Worm (Caenorhabditis elegans) whole organism, midembryonic: ENCODE results near the gene dyf-4.

ENCODE experiments used
- T22C8.4 ChIP-seq: fragments of 200-800 bp; sonication (Bioruptor generic); IDR thresholded peaks from 2 replicates; pipeline ENCODE4 v1.3.6; 2022; ENCODE audit warnings: missing genetic modification characterization, missing compliant biosample characterization
- cog-1 ChIP-seq: sonication (generic microtip); optimal IDR thresholded peaks from 2 replicates; lab custom pipeline; 2016; ENCODE audit warnings: missing genetic modification characterization, missing compliant biosample characterization
- flt-1 ChIP-seq: fragments of 200-800 bp; sonication (Bioruptor generic); IDR thresholded peaks from 2 replicates; pipeline ENCODE4 v1.3.6; 2022; ENCODE audit warnings: missing genetic modification characterization, missing compliant biosample characterization
- klf-2 ChIP-seq: fragments of 200-800 bp; sonication (Bioruptor generic); conservative IDR thresholded peaks from 2 replicates; pipeline ENCODE4 v1.3.6; 2022; ENCODE audit warnings: missing genetic modification reagents, missing genetic modification characterization, missing compliant biosample characterization
- med-1 ChIP-seq: sonication (generic microtip); optimal IDR thresholded peaks from 2 replicates; lab custom pipeline; 2017; ENCODE audit warnings: missing genetic modification characterization, mild to moderate bottlenecking, missing compliant biosample characterization, antibody characterized with exemption, missing genetic modification reagents; ENCODE audit not compliant: insufficient read depth
- ref-1 ChIP-seq: fragments of 200-800 bp; sonication (Bioruptor generic); conservative IDR thresholded peaks from 2 replicates; pipeline ENCODE4 v1.3.6; 2022; ENCODE audit warnings: missing genetic modification reagents, missing genetic modification characterization, missing compliant biosample characterization
- tab-1 ChIP-seq: fragments of 200-800 bp; sonication (Bioruptor generic); IDR thresholded peaks from 2 replicates; pipeline ENCODE4 v1.3.6; 2022; ENCODE audit warnings: missing genetic modification characterization, missing compliant biosample characterization
- ztf-23 ChIP-seq: fragments of 200-800 bp; sonication (Bioruptor generic); IDR thresholded peaks from 2 replicates; pipeline ENCODE4 v1.3.6; 2022; ENCODE audit warnings: missing genetic modification reagents, missing genetic modification characterization, missing compliant biosample characterization
- ztf-29 ChIP-seq: fragments of 200-800 bp; sonication (Bioruptor generic); IDR thresholded peaks from 2 replicates; pipeline ENCODE4 v1.3.6; 2022; ENCODE audit warnings: missing genetic modification reagents, missing genetic modification characterization, missing compliant biosample characterization

The dyf-4 gene

ce11 chrV:12553286-12553725 is 27.8 kb upstream of the dyf-4 start:
- TF ChIP-seq ref-1 (no peak), med-1 (GFP tag; lab: Kevin White, UChicago) (no peak), ztf-29 (GFP tag; lab: Robert Waterston, UW) (no peak)

DNA sequence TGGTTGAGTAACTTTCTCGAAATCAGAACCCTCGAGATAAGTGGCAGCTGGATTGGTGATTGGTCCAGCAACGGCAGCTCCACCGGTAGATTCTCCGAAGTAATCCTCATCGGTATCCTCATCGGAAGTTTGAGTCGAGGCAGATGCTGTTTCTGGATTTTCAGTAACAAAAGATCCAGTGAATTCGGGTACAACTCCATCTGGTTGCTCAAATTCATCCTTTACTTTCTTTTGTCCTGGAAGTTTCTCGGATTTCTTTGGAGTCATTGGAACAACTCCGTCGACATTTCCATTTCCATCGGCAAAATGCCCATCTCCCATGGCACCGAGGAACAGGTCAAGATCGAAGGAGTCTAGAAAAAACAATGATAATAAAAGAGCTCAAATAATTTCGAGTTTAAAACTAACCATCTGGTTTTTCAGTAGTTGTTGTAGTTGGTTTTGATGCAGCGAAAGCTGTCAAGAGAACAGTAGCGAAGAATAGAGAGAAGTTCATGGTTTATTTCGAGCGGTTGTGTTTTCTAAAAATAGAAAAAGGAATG is 27.2 kb upstream of the dyf-4 start, which contains the start of gene F45D3.4:
TSS of gene F45D3.4 (minus strand) at position 521 of the 542 bp plus-strand sequence.
- no peak for TF ChIP-seq ztf-23 (GFP tag; lab: Robert Waterston, UW)
- TF ChIP-seq T22C8.4 (GFP tag; lab: Robert Waterston, UW) = no peak
- no peak for TF ChIP-seq tab-1 (GFP tag; lab: Robert Waterston, UW)
- TF ChIP-seq klf-2 (GFP tag; lab: Robert Waterston, UW) = no peak
- no peak for TF ChIP-seq cog-1
- no peak for TF ChIP-seq med-1 (GFP tag; lab: Kevin White, UChicago)
- no peak for TF ChIP-seq flt-1 (GFP tag; lab: Robert Waterston, UW)
- no peak for TF ChIP-seq ztf-29 (GFP tag; lab: Robert Waterston, UW)
- TF ChIP-seq ref-1 = no peak

DNA sequence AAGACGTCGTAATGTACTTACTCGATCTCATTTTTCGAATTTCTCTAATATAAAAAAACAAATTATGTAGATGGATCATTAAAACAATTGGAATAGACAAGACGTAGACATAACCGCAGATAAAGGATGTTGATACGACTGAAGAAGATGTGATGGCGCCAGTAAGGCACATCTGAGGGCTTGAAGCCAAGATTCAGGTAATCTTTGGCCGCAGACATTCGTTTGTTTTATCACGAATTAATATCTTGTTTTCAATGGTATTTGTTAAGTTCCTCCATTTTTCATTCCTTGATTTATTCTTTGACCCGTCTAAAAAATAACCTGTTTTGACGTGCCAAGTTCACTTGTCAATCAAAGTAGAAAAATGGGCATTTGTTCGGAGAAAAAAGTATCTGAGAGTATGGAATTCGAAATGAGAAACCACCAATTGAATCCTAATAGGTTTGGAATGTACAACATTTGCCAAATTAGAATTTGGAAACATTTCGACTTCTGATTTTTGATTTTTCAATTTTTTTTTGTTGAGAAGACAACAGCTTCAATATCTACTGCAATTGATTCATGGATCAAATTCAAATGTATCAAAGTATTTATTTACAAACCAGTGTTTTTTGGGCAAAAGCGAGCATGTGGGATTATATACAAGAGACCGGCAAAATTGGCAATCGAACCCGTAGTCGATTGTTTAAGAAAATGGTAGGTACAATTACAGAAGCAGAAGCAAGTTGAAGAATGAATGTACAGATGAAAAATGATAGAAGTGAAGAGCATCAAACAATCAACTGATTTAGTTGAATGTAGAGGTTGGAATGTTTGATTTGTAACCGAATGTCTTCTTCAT is 26.3 kb upstream of the dyf-4 start:
- TF ChIP-seq med-1 (GFP tag; lab: Kevin White, UChicago) (no peak), ztf-29 (GFP tag; lab: Robert Waterston, UW) (no peak), cog-1 (no peak), flt-1 (GFP tag; lab: Robert Waterston, UW) (no peak), tab-1 (GFP tag; lab: Robert Waterston, UW) (no peak), klf-2 (GFP tag; lab: Robert Waterston, UW) (no peak)

DNA sequence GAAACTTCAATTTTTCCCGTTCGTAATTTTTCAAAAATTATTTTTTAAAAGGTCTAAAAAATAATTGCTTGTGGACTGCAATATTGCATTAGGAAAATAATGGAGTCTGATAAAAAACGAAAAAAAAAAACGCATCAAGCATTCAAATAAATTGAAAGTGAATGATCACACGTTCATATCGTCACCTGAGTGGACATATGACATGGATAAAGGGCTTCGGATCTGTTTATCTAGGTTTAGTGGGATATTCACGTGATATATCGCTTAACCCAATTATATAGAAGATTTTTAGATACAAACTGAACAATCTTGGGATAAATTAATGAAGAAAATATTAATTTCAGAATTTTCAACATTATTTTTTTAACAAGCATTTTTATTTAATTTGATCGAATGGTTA is 25.2 kb upstream of the dyf-4 start:
- TF ChIP-seq flt-1 (GFP tag; lab: Robert Waterston, UW) = no peak
- no peak for TF ChIP-seq T22C8.4 (GFP tag; lab: Robert Waterston, UW)
- no peak for TF ChIP-seq ref-1
- no peak for TF ChIP-seq med-1 (GFP tag; lab: Kevin White, UChicago)
- no peak for TF ChIP-seq tab-1 (GFP tag; lab: Robert Waterston, UW)

ce11 chrV:12550036-12550626 is 24.6 kb upstream of the dyf-4 start, which contains the start of gene F45D3.3:
Gene F45D3.3, minus strand, starts transcription at chrV:12550385.
- no peak for TF ChIP-seq T22C8.4 (GFP tag; lab: Robert Waterston, UW)
- TF ChIP-seq med-1 (GFP tag; lab: Kevin White, UChicago) = no peak
- no peak for TF ChIP-seq ztf-29 (GFP tag; lab: Robert Waterston, UW)
- no peak for TF ChIP-seq ztf-23 (GFP tag; lab: Robert Waterston, UW)
- TF ChIP-seq ref-1 = no peak
- TF ChIP-seq tab-1 (GFP tag; lab: Robert Waterston, UW) = no peak
- no peak for TF ChIP-seq klf-2 (GFP tag; lab: Robert Waterston, UW)
- TF ChIP-seq cog-1 = no peak
- TF ChIP-seq flt-1 (GFP tag; lab: Robert Waterston, UW) = no peak

DNA sequence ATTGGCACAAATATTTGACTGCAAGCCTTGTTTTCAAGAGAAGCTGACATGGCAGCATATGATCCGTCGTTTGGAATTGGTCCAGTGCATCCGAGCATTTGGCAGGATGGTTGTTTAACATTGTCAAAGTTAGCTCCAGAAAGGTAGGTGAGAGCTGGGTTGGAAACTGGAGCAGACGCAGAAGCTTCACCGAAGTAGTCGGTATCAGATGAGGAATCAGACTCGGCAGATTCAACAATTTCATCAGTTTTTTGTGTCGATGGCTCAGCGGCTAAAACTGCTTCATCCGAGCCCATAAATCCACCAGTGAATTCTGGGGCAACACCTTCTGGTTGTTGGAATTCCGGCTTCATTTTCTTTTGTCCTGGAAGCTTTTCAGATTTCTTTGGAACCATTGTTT is 24.1 kb upstream of the dyf-4 start:
- TF ChIP-seq T22C8.4 (GFP tag; lab: Robert Waterston, UW) (no peak), klf-2 (GFP tag; lab: Robert Waterston, UW) (no peak), ztf-23 (GFP tag; lab: Robert Waterston, UW) (no peak), cog-1 (no peak), tab-1 (GFP tag; lab: Robert Waterston, UW) (no peak), ref-1 (no peak), med-1 (GFP tag; lab: Kevin White, UChicago) (no peak), ztf-29 (GFP tag; lab: Robert Waterston, UW) (no peak), flt-1 (GFP tag; lab: Robert Waterston, UW) (no peak)

- no peak for TF ChIP-seq flt-1 (GFP tag; lab: Robert Waterston, UW)
- TF ChIP-seq klf-2 (GFP tag; lab: Robert Waterston, UW) = no peak
- no peak for TF ChIP-seq cog-1
- TF ChIP-seq ztf-23 (GFP tag; lab: Robert Waterston, UW) = no peak
- no peak for TF ChIP-seq med-1 (GFP tag; lab: Kevin White, UChicago)
- no peak for TF ChIP-seq ztf-29 (GFP tag; lab: Robert Waterston, UW)
- TF ChIP-seq tab-1 (GFP tag; lab: Robert Waterston, UW) = no peak
- TF ChIP-seq T22C8.4 (GFP tag; lab: Robert Waterston, UW) = no peak
- no peak for TF ChIP-seq ref-1
Observed at ce11 chrV:12548830-12549229, 23.3 kb upstream of the dyf-4 start.

DNA sequence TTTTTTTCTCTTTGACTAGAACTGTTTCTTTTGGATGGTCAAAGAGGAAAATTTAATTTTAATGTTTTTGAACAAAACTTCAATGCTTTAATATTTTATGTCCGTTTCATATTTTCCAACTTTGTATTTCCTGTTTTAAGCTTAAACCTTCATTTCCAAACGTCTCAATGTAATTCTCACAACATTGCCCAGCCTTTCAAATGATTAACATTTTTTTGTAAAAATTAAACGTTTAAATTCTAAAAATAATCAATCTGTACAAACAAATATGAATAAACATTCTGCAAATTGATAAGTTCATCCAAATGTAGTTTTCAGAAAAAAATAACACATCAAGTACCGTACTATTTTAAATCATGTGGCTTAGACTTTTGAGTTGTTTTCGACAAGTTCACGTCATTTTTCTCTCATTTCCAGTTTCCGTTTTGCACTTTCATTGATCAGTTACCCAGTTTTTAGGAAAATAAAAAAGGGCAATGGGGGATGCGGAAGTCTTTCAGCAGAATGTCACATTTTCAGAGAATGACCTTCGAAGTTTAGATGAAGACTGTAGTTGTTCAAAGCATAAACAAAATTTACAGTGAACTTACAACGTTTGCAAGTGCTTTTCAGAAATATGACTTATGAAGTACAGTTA is 17.3 kb upstream of the dyf-4 start:
- no peak for TF ChIP-seq ztf-29 (GFP tag; lab: Robert Waterston, UW)
- TF ChIP-seq med-1 (GFP tag; lab: Kevin White, UChicago) = no peak
- TF ChIP-seq tab-1 (GFP tag; lab: Robert Waterston, UW) = no peak
- no peak for TF ChIP-seq klf-2 (GFP tag; lab: Robert Waterston, UW)
- TF ChIP-seq ref-1 = no peak
- no peak for TF ChIP-seq cog-1
- TF ChIP-seq T22C8.4 (GFP tag; lab: Robert Waterston, UW) = no peak

ce11 chrV:12541207-12541606 is 15.7 kb upstream of the dyf-4 start:
- TF ChIP-seq tab-1 (GFP tag; lab: Robert Waterston, UW) = no peak
- TF ChIP-seq klf-2 (GFP tag; lab: Robert Waterston, UW) = no peak
- TF ChIP-seq cog-1 = no peak
- TF ChIP-seq ztf-29 (GFP tag; lab: Robert Waterston, UW) = no peak
- TF ChIP-seq T22C8.4 (GFP tag; lab: Robert Waterston, UW) = no peak
- no peak for TF ChIP-seq flt-1 (GFP tag; lab: Robert Waterston, UW)
- TF ChIP-seq ztf-23 (GFP tag; lab: Robert Waterston, UW) = no peak
- TF ChIP-seq ref-1 = no peak
- no peak for TF ChIP-seq med-1 (GFP tag; lab: Kevin White, UChicago)
